Worm (Caenorhabditis elegans) whole organism, young adult: ENCODE results near the gene dpy-17.

Experiments used
- B0035.1 ChIP-seq: sonication (generic microtip); optimal IDR thresholded peaks from 2 replicates; lab custom pipeline; 2016; ENCODE audit warnings: missing genetic modification characterization, mild to moderate bottlenecking, missing compliant biosample characterization, missing genotype, missing genetic modification reagents
- B0261.1 ChIP-seq: sonication (generic microtip); optimal IDR thresholded peaks from 2 replicates; lab custom pipeline; 2016; ENCODE audit warnings: mild to moderate bottlenecking, missing genetic modification characterization, moderate library complexity, missing compliant biosample characterization
- F10E7.11 ChIP-seq: sonication (generic microtip); optimal IDR thresholded peaks from 2 replicates; lab custom pipeline; 2017; ENCODE audit warnings: mild to moderate bottlenecking, missing genetic modification characterization, moderate library complexity, missing compliant biosample characterization
- F33H1.4 ChIP-seq: fragments of 200-800 bp; sonication (Bioruptor generic); IDR thresholded peaks from 2 replicates; pipeline ENCODE4 v1.3.6; 2022; ENCODE audit warnings: missing genetic modification reagents, missing genetic modification characterization, missing compliant biosample characterization
- F39B2.1 ChIP-seq: fragments of 200-800 bp; sonication (Bioruptor generic); IDR thresholded peaks from 2 replicates; pipeline ENCODE4 v1.3.6; 2022; ENCODE audit warnings: missing genetic modification reagents, missing genetic modification characterization, missing compliant biosample characterization
- F49E8.2 ChIP-seq: sonication (generic microtip); optimal IDR thresholded peaks from 3 replicates; lab custom pipeline; 2017; ENCODE audit warnings: missing genetic modification characterization, mild to moderate bottlenecking, missing compliant biosample characterization, antibody characterized with exemption, moderate library complexity; ENCODE audit not compliant: insufficient read depth
- F52B5.7 ChIP-seq: sonication (generic microtip); optimal IDR thresholded peaks from 2 replicates; lab custom pipeline; 2016; ENCODE audit warnings: mild to moderate bottlenecking, missing genetic modification characterization, missing compliant biosample characterization
- F57C9.4 ChIP-seq: sonication (generic microtip); optimal IDR thresholded peaks from 2 replicates; lab custom pipeline; 2017; ENCODE audit warnings: mild to moderate bottlenecking, missing genetic modification characterization, missing compliant biosample characterization
- K11D2.4 ChIP-seq: fragments of 200-800 bp; sonication (Bioruptor generic); IDR thresholded peaks from 2 replicates; pipeline ENCODE4 v1.3.6; 2022; ENCODE audit warnings: missing genetic modification reagents, missing genetic modification characterization, missing compliant biosample characterization
- K12H6.12 ChIP-seq: fragments of 200-800 bp; sonication (Bioruptor generic); optimal IDR thresholded peaks from 2 replicates; lab custom pipeline; 2018; ENCODE audit warnings: mild to moderate bottlenecking, missing genetic modification characterization, missing compliant biosample characterization
- Y53G8AR.9 ChIP-seq: fragments of 200-800 bp; sonication (Bioruptor generic); conservative IDR thresholded peaks from 2 replicates; pipeline ENCODE4 v1.3.6; 2022; ENCODE audit warnings: missing genetic modification reagents, missing genetic modification characterization, missing compliant biosample characterization
- ZK185.1 ChIP-seq: sonication (generic microtip); optimal IDR thresholded peaks from 2 replicates; lab custom pipeline; 2016; ENCODE audit warnings: mild to moderate bottlenecking, missing genetic modification characterization, missing compliant biosample characterization; ENCODE audit not compliant: poor library complexity, severe bottlenecking
- aptf-3 ChIP-seq: fragments of 200-800 bp; sonication (Bioruptor generic); IDR thresholded peaks from 2 replicates; pipeline ENCODE4 v1.3.6; 2022; ENCODE audit warnings: missing genetic modification characterization, missing compliant biosample characterization
- attf-3 ChIP-seq: fragments of 200-800 bp; sonication (Bioruptor generic); conservative IDR thresholded peaks from 2 replicates; pipeline ENCODE4 v1.3.6; 2022; ENCODE audit warnings: missing genetic modification reagents, missing genetic modification characterization, missing compliant biosample characterization
- attf-5 ChIP-seq: fragments of 200-800 bp; sonication (Bioruptor generic); optimal IDR thresholded peaks from 2 replicates; lab custom pipeline; 2018; ENCODE audit warnings: mild to moderate bottlenecking, missing genetic modification characterization, missing compliant biosample characterization
- bed-1 ChIP-seq: fragments of 200-800 bp; sonication (Bioruptor generic); IDR thresholded peaks from 2 replicates; pipeline ENCODE4 v1.3.6; 2022; ENCODE audit warnings: missing genetic modification reagents, missing genetic modification characterization, missing compliant biosample characterization
- cebp-1 ChIP-seq, 2 experiments: fragments of 200-800 bp in 1 of 2; sonication (Bioruptor generic) in 1 of 2; sonication (generic microtip) in 1 of 2; IDR thresholded peaks in 1 of 2; optimal IDR thresholded peaks in 1 of 2; 2 replicates each; pipeline versions ENCODE4 v1.3.6 to Lab custom; 2017 to 2022; ENCODE audit warnings: missing compliant biosample characterization in 2 of 2, missing genetic modification characterization in 2 of 2, mild to moderate bottlenecking in 1 of 2, missing genetic modification reagents in 1 of 2, moderate library complexity in 1 of 2
- chd-7 ChIP-seq: sonication (generic microtip); optimal IDR thresholded peaks from 2 replicates; lab custom pipeline; 2016; ENCODE audit warnings: mild to moderate bottlenecking, missing genetic modification characterization, moderate library complexity, missing compliant biosample characterization
- dpff-1 ChIP-seq: sonication (generic microtip); optimal IDR thresholded peaks from 2 replicates; lab custom pipeline; 2017; ENCODE audit warnings: mild to moderate bottlenecking, missing genetic modification characterization, missing compliant biosample characterization
- egrh-3 ChIP-seq: fragments of 200-800 bp; sonication (Bioruptor generic); IDR thresholded peaks from 2 replicates; pipeline ENCODE4 v1.3.6; 2022; ENCODE audit warnings: missing genetic modification reagents, missing genetic modification characterization, missing compliant biosample characterization
- ets-4 ChIP-seq: fragments of 200-800 bp; sonication (Bioruptor generic); optimal IDR thresholded peaks from 2 replicates; lab custom pipeline; 2018; ENCODE audit warnings: mild to moderate bottlenecking, missing genetic modification characterization, missing compliant biosample characterization
- hlh-26 ChIP-seq: fragments of 200-800 bp; sonication (Bioruptor generic); conservative IDR thresholded peaks from 2 replicates; pipeline ENCODE4 v1.3.6; 2022; ENCODE audit warnings: missing genetic modification reagents, missing genetic modification characterization, missing compliant biosample characterization
- hrde-1 ChIP-seq: sonication (generic microtip); optimal IDR thresholded peaks from 2 replicates; lab custom pipeline; 2016; ENCODE audit warnings: missing genetic modification characterization, mild to moderate bottlenecking, missing compliant biosample characterization, moderate library complexity, missing genotype, missing genetic modification reagents, borderline replicate concordance
- hsf-1 ChIP-seq: fragments of 200-800 bp; sonication (Bioruptor generic); IDR thresholded peaks from 2 replicates; pipeline ENCODE4 v1.3.6; 2022; ENCODE audit warnings: missing genetic modification reagents, missing genetic modification characterization, missing compliant biosample characterization
- let-526 ChIP-seq: fragments of 200-800 bp; sonication (Bioruptor generic); IDR thresholded peaks from 2 replicates; pipeline ENCODE4 v1.3.6; 2022; ENCODE audit warnings: missing genetic modification reagents, missing genetic modification characterization, missing compliant biosample characterization
- lin-35 ChIP-seq, 3 experiments: fragments of 150-350 bp in 2 of 3; sonication (generic microtip) in 1 of 3; optimal IDR thresholded peaks; 2 replicates each; lab custom pipeline; 2014 to 2018; ENCODE audit warnings: missing biosample characterization in 3 of 3, missing genetic modification characterization in 3 of 3, missing genetic modification reagents in 3 of 3
- lir-1 ChIP-seq: fragments of 200-800 bp; sonication (Bioruptor generic); conservative IDR thresholded peaks from 2 replicates; pipeline ENCODE4 v1.3.6; 2022; ENCODE audit warnings: missing genetic modification reagents, missing genetic modification characterization, missing compliant biosample characterization
- madf-10 ChIP-seq: sonication (generic microtip); optimal IDR thresholded peaks from 2 replicates; lab custom pipeline; 2016; ENCODE audit warnings: mild to moderate bottlenecking, missing genetic modification characterization, missing compliant biosample characterization
- madf-6 ChIP-seq: fragments of 200-800 bp; sonication (Bioruptor generic); IDR thresholded peaks from 2 replicates; pipeline ENCODE4 v1.3.6; 2022; ENCODE audit warnings: missing genetic modification reagents, missing genetic modification characterization, missing compliant biosample characterization
- madf-8 ChIP-seq: fragments of 200-800 bp; sonication (Bioruptor generic); conservative IDR thresholded peaks from 2 replicates; pipeline ENCODE4 v1.3.6; 2022; ENCODE audit warnings: missing genetic modification reagents, missing genetic modification characterization, missing compliant biosample characterization
- nfyb-1 ChIP-seq: fragments of 200-800 bp; sonication (Bioruptor generic); IDR thresholded peaks from 2 replicates; pipeline ENCODE4 v1.3.6; 2022; ENCODE audit warnings: missing genetic modification reagents, missing genetic modification characterization, missing compliant biosample characterization
- nhr-179 ChIP-seq: sonication (generic microtip); optimal IDR thresholded peaks from 2 replicates; lab custom pipeline; 2016; ENCODE audit warnings: mild to moderate bottlenecking, missing genetic modification characterization, missing compliant biosample characterization
- rec-8 ChIP-seq, 2 experiments: sonication (generic microtip); optimal IDR thresholded peaks; 2 replicates each; lab custom pipeline; 2016; ENCODE audit warnings: mild to moderate bottlenecking in 2 of 2, missing genetic modification characterization in 2 of 2, missing genetic modification reagents in 2 of 2, missing genotype in 2 of 2, missing biosample characterization in 1 of 2, missing compliant biosample characterization in 1 of 2, moderate library complexity in 1 of 2
- repo-1 ChIP-seq: sonication (generic microtip); optimal IDR thresholded peaks from 2 replicates; lab custom pipeline; 2017; ENCODE audit warnings: mild to moderate bottlenecking, missing genetic modification characterization, missing compliant biosample characterization
- snpc-1.3 ChIP-seq: sonication (generic microtip); optimal IDR thresholded peaks from 2 replicates; lab custom pipeline; 2017; ENCODE audit warnings: missing genetic modification characterization, mild to moderate bottlenecking, missing compliant biosample characterization, antibody characterized with exemption, moderate library complexity, missing genotype, missing genetic modification reagents; ENCODE audit not compliant: insufficient read depth
- snpc-4 ChIP-seq, 5 experiments: fragments of 150-350 bp in 1 of 5; sonication (generic microtip) in 4 of 5; optimal IDR thresholded peaks; 2 replicates each; lab custom pipeline; 2014 to 2018; ENCODE audit warnings: missing genetic modification characterization in 5 of 5, missing biosample characterization in 3 of 5, antibody characterized with exemption in 2 of 5, mild to moderate bottlenecking in 2 of 5, missing compliant biosample characterization in 2 of 5, missing genotype in 2 of 5, moderate library complexity in 2 of 5, missing genetic modification reagents in 1 of 5
- unc-62 ChIP-seq: fragments of 150-350 bp; optimal IDR thresholded peaks from 2 replicates; lab custom pipeline; 2014; ENCODE audit warnings: missing biosample characterization, missing genetic modification reagents, missing genetic modification characterization
- xnd-1 ChIP-seq: sonication (generic microtip); optimal IDR thresholded peaks from 2 replicates; lab custom pipeline; 2016; ENCODE audit warnings: missing genotype, missing genetic modification reagents, missing genetic modification characterization, missing compliant biosample characterization
- ztf-25 ChIP-seq: fragments of 200-800 bp; sonication (Bioruptor generic); IDR thresholded peaks from 2 replicates; pipeline ENCODE4 v1.3.6; 2022; ENCODE audit warnings: missing genetic modification reagents, missing genetic modification characterization, missing compliant biosample characterization
- ztf-26 ChIP-seq: sonication (generic microtip); optimal IDR thresholded peaks from 2 replicates; lab custom pipeline; 2017; ENCODE audit warnings: missing genetic modification characterization, missing compliant biosample characterization
- ztf-28 ChIP-seq: fragments of 200-800 bp; sonication (Bioruptor generic); IDR thresholded peaks from 2 replicates; pipeline ENCODE4 v1.3.6; 2022; ENCODE audit warnings: missing genetic modification reagents, missing genetic modification characterization, missing compliant biosample characterization
- ztf-6 ChIP-seq: fragments of 200-800 bp; sonication (Bioruptor generic); IDR thresholded peaks from 2 replicates; pipeline ENCODE4 v1.3.6; 2022; ENCODE audit warnings: missing genetic modification reagents, missing genetic modification characterization, missing compliant biosample characterization

The dpy-17 gene

ce11 chrIII:5078062-5078461 lies 29.1 kb upstream of the dpy-17 start (continued):
- TF ChIP-seq aptf-3 (GFP tag; lab: Robert Waterston, UW): no peak
- no peak for TF ChIP-seq snpc-4 (GFP tag; optimal IDR thresholded peaks at IDR 0.05; lab: Kevin White, UChicago)
- peak in 3 of 4 experiments; percentile 32 to 63 (median 51) for TF ChIP-seq snpc-4 (tag; optimal IDR thresholded peaks at IDR 0.05; lab: Kevin White, UChicago)
- 0 out of 2 replicates have a peak, but pooled peaks have one; percentile 24 for TF ChIP-seq let-526 (GFP tag; lab: Robert Waterston, UW)
- 0 out of 2 replicates have a peak, but pooled peaks have one; percentile 42 for TF ChIP-seq nfyb-1 (GFP tag; lab: Robert Waterston, UW)
- TF ChIP-seq ztf-26 (tag; lab: Kevin White, UChicago): peak; percentile 56
- peak; percentile 33; the same call in 1 of the 2 replicates for TF ChIP-seq cebp-1 (GFP tag; IDR thresholded peaks at IDR 0.05; lab: Robert Waterston, UW)
- peak; percentile 61 for TF ChIP-seq cebp-1 (tag; optimal IDR thresholded peaks at IDR 0.05; lab: Kevin White, UChicago)
- TF ChIP-seq attf-5: peak; percentile 45
- TF ChIP-seq F39B2.1 (GFP tag; lab: Robert Waterston, UW): no peak
- no peak for TF ChIP-seq repo-1
- TF ChIP-seq snpc-1.3 (tag; lab: Kevin White, UChicago): no peak
- no peak for TF ChIP-seq egrh-3

ce11 chrIII:5080700-5081572 lies 26.2 kb upstream of the dpy-17 start:
- peak; percentile 51 for TF ChIP-seq K12H6.12
- TF ChIP-seq hlh-26 (GFP tag; lab: Robert Waterston, UW): no peak
- TF ChIP-seq dpff-1 (tag; lab: Kevin White, UChicago): no peak
- peak; percentile 88 for TF ChIP-seq Y53G8AR.9
- peak; percentile 81 for TF ChIP-seq hsf-1 (GFP tag; lab: Robert Waterston, UW)
- TF ChIP-seq nhr-179 (tag; lab: Kevin White, UChicago): peak; percentile 19
- TF ChIP-seq lin-35 (GFP tag; optimal IDR thresholded peaks at IDR 0.05; lab: Kevin White, UChicago): peak in 2 of 3 experiments; percentile 9 to 74
- TF ChIP-seq ZK185.1 (tag; lab: Kevin White, UChicago): peak; percentile 93
- TF ChIP-seq hrde-1: peak; percentile 93
- 0 out of 2 replicates have a peak, but pooled peaks have one; percentile 65 for TF ChIP-seq ztf-6 (GFP tag; lab: Robert Waterston, UW)
- peak; percentile 57 to 90 for TF ChIP-seq rec-8 (tag; optimal IDR thresholded peaks at IDR 0.05; lab: Kevin White, UChicago)
- TF ChIP-seq unc-62: no peak
- peak; percentile 96 for TF ChIP-seq bed-1 (GFP tag; lab: Robert Waterston, UW)
- TF ChIP-seq attf-3 (GFP tag; lab: Robert Waterston, UW): peak; percentile 52; the same call in 1 of the 2 replicates
- TF ChIP-seq F57C9.4 (tag; lab: Kevin White, UChicago): no peak
- TF ChIP-seq xnd-1 (tag; lab: Kevin White, UChicago): peak; percentile 63
- TF ChIP-seq K11D2.4: peak; percentile 82
- peak; percentile 90 for TF ChIP-seq F33H1.4 (GFP tag; lab: Robert Waterston, UW)
- TF ChIP-seq ztf-28 (GFP tag; lab: Robert Waterston, UW): peak; percentile 91
- peak; percentile 36 for TF ChIP-seq ets-4 (GFP tag; lab: Kevin White, UChicago)
- peak; percentile 75 for TF ChIP-seq B0261.1 (tag; lab: Kevin White, UChicago)
- TF ChIP-seq ztf-25 (GFP tag; lab: Robert Waterston, UW): peak; percentile 95
- peak; percentile 53; the same call in 1 of the 2 replicates for TF ChIP-seq lir-1 (GFP tag; lab: Robert Waterston, UW)
- peak; percentile 79 for TF ChIP-seq F10E7.11 (tag; lab: Kevin White, UChicago)
- TF ChIP-seq F49E8.2 (tag; lab: Kevin White, UChicago): peak; percentile 64
- TF ChIP-seq B0035.1 (tag; lab: Kevin White, UChicago): peak; percentile 80
- peak; percentile 66 for TF ChIP-seq madf-8 (GFP tag; lab: Robert Waterston, UW)
- TF ChIP-seq madf-10 (tag; lab: Kevin White, UChicago): peak; percentile 18
- peak; percentile 90 for TF ChIP-seq F52B5.7 (tag; lab: Kevin White, UChicago)
- TF ChIP-seq chd-7 (tag; lab: Kevin White, UChicago): peak; percentile 86
- TF ChIP-seq madf-6 (GFP tag; lab: Robert Waterston, UW): peak; percentile 87
- peak; percentile 95 for TF ChIP-seq repo-1
